Worm (Caenorhabditis elegans) whole organism, L2 larva: ENCODE results near the gene zig-12.

ENCODE experiments used
- dmd-4 ChIP-seq: sonication (generic microtip); optimal IDR thresholded peaks from 2 replicates; lab custom pipeline; 2017; ENCODE audit warnings: missing biosample characterization, missing genetic modification characterization
- lin-39 ChIP-seq: fragments of 150-350 bp; optimal IDR thresholded peaks from 2 replicates; lab custom pipeline; 2014; ENCODE audit warnings: missing biosample characterization, missing genetic modification reagents, missing genetic modification characterization
- nhr-77 ChIP-seq: fragments of 150-350 bp; optimal IDR thresholded peaks from 2 replicates; lab custom pipeline; 2014; ENCODE audit warnings: missing biosample characterization, missing genetic modification characterization
- skn-1 ChIP-seq: sonication (generic microtip); optimal IDR thresholded peaks from 2 replicates; lab custom pipeline; 2017; ENCODE audit warnings: missing biosample characterization, missing genetic modification characterization
- unc-55 ChIP-seq: fragments of 150-350 bp; sonication (generic microtip); optimal IDR thresholded peaks from 3 replicates; lab custom pipeline; 2014; ENCODE audit warnings: missing biosample characterization, missing genetic modification reagents, missing genetic modification characterization
- ztf-4 ChIP-seq: fragments of 150-350 bp; optimal IDR thresholded peaks from 2 replicates; lab custom pipeline; 2014; ENCODE audit warnings: missing biosample characterization, missing genetic modification characterization

DNA sequence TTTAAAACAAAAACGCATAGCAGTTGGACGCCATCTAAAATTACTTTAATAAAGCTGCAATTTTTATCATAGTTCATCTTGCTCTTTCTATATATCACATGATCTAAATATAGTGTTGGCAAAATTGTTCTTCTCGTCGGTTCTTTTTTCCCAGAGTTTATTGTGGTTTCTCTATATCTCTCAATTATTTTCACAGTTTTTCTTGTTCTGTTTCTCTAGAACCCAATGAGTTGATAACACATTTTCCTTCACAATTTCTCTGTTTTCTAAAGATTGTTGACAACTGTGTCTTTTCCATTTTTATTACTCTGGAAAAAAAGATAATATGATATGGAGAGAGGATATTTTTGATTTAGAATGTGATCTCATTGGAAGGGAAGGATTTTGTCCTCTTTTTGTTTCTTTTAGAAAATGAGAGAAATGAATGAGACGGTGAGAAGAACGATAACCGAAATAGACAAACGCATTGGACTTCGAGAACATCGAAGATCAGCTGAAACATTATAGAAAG is 9.4 kb upstream of the zig-12 start:
- TF ChIP-seq lin-39 (tag; lab: Kevin White, UChicago): no peak
- TF ChIP-seq ztf-4 (tag; lab: Kevin White, UChicago): no peak
- TF ChIP-seq dmd-4 (tag; lab: Kevin White, UChicago): no peak
- TF ChIP-seq nhr-77 (tag; lab: Kevin White, UChicago): no peak
- no peak for TF ChIP-seq unc-55
- no peak for TF ChIP-seq skn-1 (tag; lab: Kevin White, UChicago)
